Worm (Caenorhabditis elegans) whole organism, young adult: Measurements from ENCODE around the gene skr-9.
"Not testable (repeated sequence)": the region's sequence is repeated elsewhere in the genome, so short reads cannot be mapped to it uniquely, and the experiment has no call there.

Experiments
- B0035.1 ChIP-seq: sonication (generic microtip); optimal IDR thresholded peaks from 2 replicates; lab custom pipeline; 2016; ENCODE audit warnings: missing genetic modification characterization, mild to moderate bottlenecking, missing compliant biosample characterization, missing genotype, missing genetic modification reagents
- B0261.1 ChIP-seq: sonication (generic microtip); optimal IDR thresholded peaks from 2 replicates; lab custom pipeline; 2016; ENCODE audit warnings: mild to moderate bottlenecking, missing genetic modification characterization, moderate library complexity, missing compliant biosample characterization
- B0336.3 ChIP-seq: fragments of 200-800 bp; sonication (Bioruptor generic); IDR thresholded peaks from 2 replicates; pipeline ENCODE4 v1.3.6; 2022; ENCODE audit warnings: missing genetic modification characterization, missing compliant biosample characterization
- D2030.7 ChIP-seq: fragments of 200-800 bp; sonication (Bioruptor generic); IDR thresholded peaks from 2 replicates; pipeline ENCODE4 v1.3.6; 2022; ENCODE audit warnings: missing genetic modification reagents, missing genetic modification characterization, missing compliant biosample characterization
- F52B5.7 ChIP-seq: sonication (generic microtip); optimal IDR thresholded peaks from 2 replicates; lab custom pipeline; 2016; ENCODE audit warnings: mild to moderate bottlenecking, missing genetic modification characterization, missing compliant biosample characterization
- Y53F4B.3 ChIP-seq: fragments of 200-800 bp; sonication (Bioruptor generic); IDR thresholded peaks from 2 replicates; pipeline ENCODE4 v1.3.6; 2022; ENCODE audit warnings: missing genetic modification reagents, missing genetic modification characterization, missing compliant biosample characterization
- Y67H2A.10 ChIP-seq: fragments of 200-800 bp; sonication (Bioruptor generic); conservative IDR thresholded peaks from 2 replicates; pipeline ENCODE4 v1.3.6; 2022; ENCODE audit warnings: missing genetic modification reagents, missing genetic modification characterization, missing compliant biosample characterization
- Y79H2A.3 ChIP-seq: fragments of 200-800 bp; sonication (Bioruptor generic); conservative IDR thresholded peaks from 2 replicates; pipeline ENCODE4 v1.3.6; 2022; ENCODE audit warnings: missing genetic modification reagents, missing genetic modification characterization, missing compliant biosample characterization
- ceh-58 ChIP-seq: fragments of 200-800 bp; sonication (Bioruptor generic); IDR thresholded peaks from 2 replicates; pipeline ENCODE4 v1.3.6; 2022; ENCODE audit warnings: missing genetic modification characterization, missing compliant biosample characterization
- ceh-91 ChIP-seq: fragments of 200-800 bp; sonication (Bioruptor generic); IDR thresholded peaks from 2 replicates; pipeline ENCODE4 v1.3.6; 2022; ENCODE audit warnings: missing genetic modification reagents, missing genetic modification characterization, missing compliant biosample characterization
- ekl-4 ChIP-seq: fragments of 200-800 bp; sonication (Bioruptor generic); IDR thresholded peaks from 2 replicates; pipeline ENCODE4 v1.3.6; 2022; ENCODE audit warnings: missing genetic modification reagents, missing genetic modification characterization, missing compliant biosample characterization
- ets-4 ChIP-seq: fragments of 200-800 bp; sonication (Bioruptor generic); optimal IDR thresholded peaks from 2 replicates; lab custom pipeline; 2018; ENCODE audit warnings: mild to moderate bottlenecking, missing genetic modification characterization, missing compliant biosample characterization
- hlh-26 ChIP-seq: fragments of 200-800 bp; sonication (Bioruptor generic); conservative IDR thresholded peaks from 2 replicates; pipeline ENCODE4 v1.3.6; 2022; ENCODE audit warnings: missing genetic modification reagents, missing genetic modification characterization, missing compliant biosample characterization
- hsf-1 ChIP-seq: fragments of 200-800 bp; sonication (Bioruptor generic); IDR thresholded peaks from 2 replicates; pipeline ENCODE4 v1.3.6; 2022; ENCODE audit warnings: missing genetic modification reagents, missing genetic modification characterization, missing compliant biosample characterization
- let-607 ChIP-seq, 2 experiments: fragments of 200-800 bp in 1 of 2; sonication (Bioruptor generic) in 1 of 2; sonication (generic microtip) in 1 of 2; optimal IDR thresholded peaks; 2 replicates each; lab custom pipeline; 2016 to 2018; ENCODE audit warnings: mild to moderate bottlenecking in 2 of 2, missing compliant biosample characterization in 2 of 2, missing genetic modification characterization in 2 of 2, moderate library complexity in 2 of 2, missing genotype in 1 of 2
- lin-40 ChIP-seq: sonication (generic microtip); optimal IDR thresholded peaks from 2 replicates; lab custom pipeline; 2016; ENCODE audit warnings: missing genetic modification characterization, mild to moderate bottlenecking, missing compliant biosample characterization, missing genotype, missing genetic modification reagents
- lir-1 ChIP-seq: fragments of 200-800 bp; sonication (Bioruptor generic); conservative IDR thresholded peaks from 2 replicates; pipeline ENCODE4 v1.3.6; 2022; ENCODE audit warnings: missing genetic modification reagents, missing genetic modification characterization, missing compliant biosample characterization
- lsl-1 ChIP-seq: fragments of 200-800 bp; sonication (Bioruptor generic); optimal IDR thresholded peaks from 2 replicates; lab custom pipeline; 2018; ENCODE audit warnings: mild to moderate bottlenecking, missing genetic modification characterization, moderate library complexity, missing compliant biosample characterization
- madf-10 ChIP-seq: sonication (generic microtip); optimal IDR thresholded peaks from 2 replicates; lab custom pipeline; 2016; ENCODE audit warnings: mild to moderate bottlenecking, missing genetic modification characterization, missing compliant biosample characterization
- mcd-1 ChIP-seq: fragments of 200-800 bp; sonication (Bioruptor generic); IDR thresholded peaks from 2 replicates; pipeline ENCODE4 v1.3.6; 2022; ENCODE audit warnings: missing genetic modification reagents, missing genetic modification characterization, missing compliant biosample characterization
- nfya-2 ChIP-seq: fragments of 200-800 bp; sonication (Bioruptor generic); IDR thresholded peaks from 2 replicates; pipeline ENCODE4 v1.3.6; 2022; ENCODE audit warnings: missing genetic modification reagents, missing genetic modification characterization, missing compliant biosample characterization
- nfyb-1 ChIP-seq: fragments of 200-800 bp; sonication (Bioruptor generic); IDR thresholded peaks from 2 replicates; pipeline ENCODE4 v1.3.6; 2022; ENCODE audit warnings: missing genetic modification reagents, missing genetic modification characterization, missing compliant biosample characterization
- nhr-80 ChIP-seq: sonication (generic microtip); optimal IDR thresholded peaks from 2 replicates; lab custom pipeline; 2016; ENCODE audit warnings: missing genetic modification characterization, missing compliant biosample characterization
- nhr-90 ChIP-seq: sonication (generic microtip); optimal IDR thresholded peaks from 2 replicates; lab custom pipeline; 2016; ENCODE audit warnings: missing genotype, mild to moderate bottlenecking, missing genetic modification characterization, missing compliant biosample characterization
- rpc-1 ChIP-seq, 2 experiments: fragments of 150-350 bp in 1 of 2; sonication (generic microtip) in 1 of 2; optimal IDR thresholded peaks; 2 replicates each; lab custom pipeline; 2014 to 2018; ENCODE audit warnings: missing biosample characterization in 1 of 2, missing genetic modification characterization in 1 of 2, missing genetic modification reagents in 1 of 2, missing genotype in 1 of 2
- snpc-4 ChIP-seq, 5 experiments: fragments of 150-350 bp in 1 of 5; sonication (generic microtip) in 4 of 5; optimal IDR thresholded peaks; 2 replicates each; lab custom pipeline; 2014 to 2018; ENCODE audit warnings: missing genetic modification characterization in 5 of 5, missing biosample characterization in 3 of 5, antibody characterized with exemption in 2 of 5, mild to moderate bottlenecking in 2 of 5, missing compliant biosample characterization in 2 of 5, missing genotype in 2 of 5, moderate library complexity in 2 of 5, missing genetic modification reagents in 1 of 5
- tbp1 ChIP-seq: fragments of 200-800 bp; sonication (Bioruptor generic); optimal IDR thresholded peaks from 2 replicates; lab custom pipeline; 2018; ENCODE audit warnings: mild to moderate bottlenecking, missing genetic modification characterization, missing compliant biosample characterization
- tbx-9 ChIP-seq: sonication (generic microtip); optimal IDR thresholded peaks from 2 replicates; lab custom pipeline; 2016; ENCODE audit warnings: borderline replicate concordance, missing genetic modification characterization, inconsistent platforms, missing compliant biosample characterization
- ztf-18 ChIP-seq: sonication (generic microtip); optimal IDR thresholded peaks from 2 replicates; lab custom pipeline; 2016; ENCODE audit warnings: missing genotype, mild to moderate bottlenecking, missing genetic modification characterization, missing compliant biosample characterization
- ztf-25 ChIP-seq: fragments of 200-800 bp; sonication (Bioruptor generic); IDR thresholded peaks from 2 replicates; pipeline ENCODE4 v1.3.6; 2022; ENCODE audit warnings: missing genetic modification reagents, missing genetic modification characterization, missing compliant biosample characterization

skr-9 gene

DNA sequence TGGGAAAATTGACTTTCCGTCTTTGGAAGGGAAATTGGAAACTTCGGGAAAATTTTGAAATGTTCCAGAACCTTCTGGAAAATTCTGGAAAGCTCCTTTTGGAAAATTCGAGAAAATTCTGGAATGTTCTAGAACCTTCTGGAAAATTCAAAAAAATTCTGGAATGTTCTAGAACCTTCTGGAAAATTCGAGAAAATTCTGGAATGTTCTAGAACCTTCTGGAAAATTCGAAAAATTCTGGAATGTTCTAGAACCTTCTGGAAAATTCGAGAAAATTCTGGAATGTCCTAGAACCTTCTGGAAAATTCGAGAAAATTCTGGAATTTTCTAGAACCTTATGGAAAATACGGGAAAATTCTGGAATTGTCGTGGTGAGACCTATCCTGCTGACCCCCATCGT lies 7.7 kb upstream of the skr-9 start:
- not testable (repeated sequence) for TF ChIP-seq snpc-4 (GFP tag; optimal IDR thresholded peaks at IDR 0.05; lab: Kevin White, UChicago); rpc-1 (tag; optimal IDR thresholded peaks at IDR 0.05; lab: Kevin White, UChicago)
- TF ChIP-seq snpc-4 (tag; optimal IDR thresholded peaks at IDR 0.05; lab: Kevin White, UChicago), result peak in 1 of 4 experiments; percentile 3
- TF ChIP-seq D2030.7 (GFP tag; lab: Robert Waterston, UW), result 0 out of 2 replicates have a peak, but pooled peaks have one; percentile 15
- peak; percentile 98 for TF ChIP-seq hsf-1 (GFP tag; lab: Robert Waterston, UW)
- TF ChIP-seq ekl-4 (GFP tag; lab: Robert Waterston, UW), result peak; percentile 66
- TF ChIP-seq rpc-1 (optimal IDR thresholded peaks at IDR 0.05; lab: Kevin White, UChicago), result peak; percentile 11
- 0 out of 2 replicates have a peak, but pooled peaks have one; percentile 20 for TF ChIP-seq Y53F4B.3 (GFP tag; lab: Robert Waterston, UW)

DNA sequence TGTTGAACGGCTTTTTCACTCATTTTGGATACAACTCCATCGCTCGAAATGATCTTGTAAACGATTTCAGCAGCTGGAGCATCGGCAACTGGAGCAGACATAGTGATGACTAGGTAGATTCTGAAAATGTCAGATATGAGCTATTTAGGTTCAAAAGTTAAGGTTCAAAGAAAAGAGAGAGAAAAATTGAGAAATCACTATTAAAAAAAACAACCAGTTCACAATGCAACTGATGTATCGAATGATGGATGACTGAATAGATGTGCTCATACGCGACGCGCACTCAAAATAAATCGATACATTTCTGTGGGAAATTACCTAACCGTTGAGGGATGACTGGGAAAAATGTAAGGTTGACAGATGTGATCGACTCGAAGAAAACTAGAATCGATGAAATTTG lies 858 bp upstream of the skr-9 start, which contains the start of gene skr-13:
TSS of gene skr-13 (minus strand) at position 101 of the 400 bp plus-strand sequence.
- no peak for TF ChIP-seq B0336.3 (GFP tag; lab: Robert Waterston, UW)
- no peak for TF ChIP-seq Y79H2A.3
- no peak for TF ChIP-seq lir-1 (GFP tag; lab: Robert Waterston, UW)
- no peak for TF ChIP-seq F52B5.7
- TF ChIP-seq nfya-2 (GFP tag; lab: Robert Waterston, UW), result no peak
- TF ChIP-seq Y53F4B.3 (GFP tag; lab: Robert Waterston, UW), result no peak
- no peak for TF ChIP-seq ztf-25 (GFP tag; lab: Robert Waterston, UW)
- TF ChIP-seq mcd-1 (GFP tag; lab: Robert Waterston, UW), result no peak
- TF ChIP-seq, all 124 proteins: peak for 0

DNA sequence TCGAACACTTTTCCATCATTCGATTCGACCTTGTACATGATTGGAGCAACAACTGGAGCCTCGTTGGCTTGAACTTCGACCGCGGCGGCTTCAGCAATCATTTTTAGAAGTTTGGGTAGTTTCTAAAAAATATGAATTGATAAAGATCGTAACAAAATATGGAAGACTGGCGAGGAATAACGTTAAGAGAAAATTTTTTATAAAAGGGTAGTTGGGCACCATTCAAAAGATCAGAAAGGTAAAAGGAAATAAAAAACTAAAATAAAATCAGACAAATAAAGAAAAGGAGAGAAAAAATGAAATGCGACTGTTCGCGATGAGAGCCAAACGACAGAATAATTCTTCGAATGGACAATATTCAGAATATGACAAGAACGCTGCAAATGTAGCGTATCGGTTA lies 2.4 kb downstream of the skr-9 start, which contains the start of gene skr-8:
TSS of gene skr-8 (minus strand) at position 101 of the 400 bp plus-strand sequence.
- not testable (repeated sequence) for TF ChIP-seq ztf-18; nhr-90 (tag; lab: Kevin White, UChicago); ceh-58

DNA sequence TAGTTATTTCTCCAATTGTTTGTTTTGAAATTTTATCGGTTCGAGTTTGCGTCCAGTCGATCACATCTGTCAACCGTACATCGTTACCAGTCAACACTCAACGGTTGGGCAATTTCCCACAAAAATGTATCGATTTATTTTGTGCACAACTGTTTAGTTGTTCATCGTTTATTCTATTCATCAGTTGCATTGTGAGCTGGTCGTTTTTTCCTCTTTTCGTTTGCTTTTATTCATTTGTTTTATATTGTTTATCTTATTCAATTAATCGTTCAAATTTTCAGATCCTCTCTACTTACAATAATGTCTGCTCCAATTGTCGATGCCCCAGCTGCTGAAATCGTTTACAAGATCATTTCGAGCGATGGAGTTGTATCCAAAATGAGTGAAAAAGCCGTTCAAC lies 3.6 kb downstream of the skr-9 start, which contains the start of gene skr-12:
TSS of gene skr-12 (plus strand) at position 301 of the 400 bp plus-strand sequence.
- TF ChIP-seq let-607 (tag; optimal IDR thresholded peaks at IDR 0.05; lab: Kevin White, UChicago) (no peak), nfya-2 (GFP tag; lab: Robert Waterston, UW) (no peak), hlh-26 (GFP tag; lab: Robert Waterston, UW) (no peak), B0035.1 (tag; lab: Kevin White, UChicago) (no peak), madf-10 (tag; lab: Kevin White, UChicago) (no peak), lin-40 (tag; lab: Kevin White, UChicago) (no peak), nfyb-1 (GFP tag; lab: Robert Waterston, UW) (no peak), ekl-4 (GFP tag; lab: Robert Waterston, UW) (no peak), ets-4 (GFP tag; lab: Kevin White, UChicago) (no peak), B0261.1 (tag; lab: Kevin White, UChicago) (no peak), Y67H2A.10 (GFP tag; lab: Robert Waterston, UW) (no peak), tbp1 (no peak), ceh-91 (no peak), tbx-9 (tag; lab: Kevin White, UChicago) (no peak)

DNA sequence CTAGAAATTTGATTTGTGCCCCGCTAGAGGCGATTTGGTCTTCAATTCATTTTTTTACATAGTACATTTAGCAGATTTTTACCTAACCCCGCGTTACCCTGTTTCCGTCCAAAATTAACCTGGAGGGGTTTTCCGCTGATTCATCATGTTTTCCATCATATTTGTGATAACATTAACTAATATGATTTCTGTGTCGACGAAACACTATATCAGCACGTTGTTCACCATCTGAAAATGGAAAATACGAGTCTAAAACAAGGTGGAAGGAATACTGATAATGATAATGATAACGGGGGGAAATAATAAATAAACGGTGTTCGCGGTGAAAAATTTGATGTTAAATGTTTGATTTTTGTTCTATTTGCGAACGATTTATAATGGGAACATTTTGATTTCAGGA lies 8.4 kb downstream of the skr-9 start:
- peak; percentile 88 for TF ChIP-seq nhr-80
- TF ChIP-seq lsl-1 (GFP tag; lab: Kevin White, UChicago), result no peak
- TF ChIP-seq, all 124 proteins: peak for 1
